Fruit fly (Drosophila melanogaster): ENCODE results near the gene CG13248.

- TF ChIP-seq gl (tag; optimal IDR thresholded peaks at IDR 0.05) = no peak
- TF ChIP-seq CG15710 (tag; optimal IDR thresholded peaks at IDR 0.05) = no peak
- no peak for TF ChIP-seq CG12605 (GFP tag; IDR thresholded peaks at IDR 0.05)
- no peak for TF ChIP-seq fd96Ca (GFP tag; IDR thresholded peaks at IDR 0.05)
- no peak for TF ChIP-seq EcR (GFP tag; optimal IDR thresholded peaks at IDR 0.05)
- TF ChIP-seq Pif1A (GFP tag; optimal IDR thresholded peaks at IDR 0.05) = no peak
- no peak for TF ChIP-seq CG10348 (GFP tag; IDR thresholded peaks at IDR 0.05)
- TF ChIP-seq CG34367 (tag; optimal IDR thresholded peaks at IDR 0.05) = no peak
- TF ChIP-seq CG4496 (GFP tag; IDR thresholded peaks at IDR 0.05) = no peak
Measured at dm6 chr3L:20425888-20426287, 15.5 kb upstream of the CG13248 start, which contains the start of gene CG5282.

Measured in whole organism, pupa.